Worm (Caenorhabditis elegans) whole organism, early embryonic: Measurements from ENCODE around the gene T26E4.3.
"Not testable (repeated sequence)": the region's sequence is repeated elsewhere in the genome, so short reads cannot be mapped to it uniquely, and the experiment has no call there.

Experiments used
- B0310.2 ChIP-seq: sonication (generic microtip); optimal IDR thresholded peaks from 2 replicates; lab custom pipeline; 2016; ENCODE audit warnings: mild to moderate bottlenecking, missing genetic modification characterization, missing compliant biosample characterization
- F13C5.2 ChIP-seq: sonication (generic microtip); optimal IDR thresholded peaks from 2 replicates; lab custom pipeline; 2017; ENCODE audit warnings: mild to moderate bottlenecking, missing genetic modification characterization, inconsistent platforms, missing compliant biosample characterization
- aly-1 ChIP-seq: sonication (generic microtip); optimal IDR thresholded peaks from 2 replicates; lab custom pipeline; 2016; ENCODE audit warnings: missing genetic modification characterization, missing compliant biosample characterization
- ama-1 ChIP-seq: fragments of 150-350 bp; optimal IDR thresholded peaks from 2 replicates; lab custom pipeline; 2014
- ceh-13 ChIP-seq: fragments of 200-800 bp; sonication (Bioruptor generic); optimal IDR thresholded peaks from 2 replicates; lab custom pipeline; 2018; ENCODE audit warnings: mild to moderate bottlenecking, missing genetic modification characterization, missing compliant biosample characterization
- ceh-36 ChIP-seq: sonication (generic microtip); optimal IDR thresholded peaks from 2 replicates; lab custom pipeline; 2016; ENCODE audit warnings: missing genetic modification characterization, inconsistent platforms, missing compliant biosample characterization
- ets-7 ChIP-seq: sonication (generic microtip); optimal IDR thresholded peaks from 2 replicates; lab custom pipeline; 2016; ENCODE audit warnings: missing genotype, missing genetic modification characterization, missing compliant biosample characterization
- flt-1 ChIP-seq: fragments of 200-800 bp; sonication (Bioruptor generic); IDR thresholded peaks from 2 replicates; pipeline ENCODE4 v1.3.6; 2022; ENCODE audit warnings: missing genetic modification characterization, missing compliant biosample characterization
- hmbx-1 ChIP-seq: sonication (generic microtip); optimal IDR thresholded peaks from 2 replicates; lab custom pipeline; 2016; ENCODE audit warnings: mild to moderate bottlenecking, missing genetic modification characterization, missing compliant biosample characterization
- hmg-4 ChIP-seq: fragments of 200-800 bp; sonication (Bioruptor generic); optimal IDR thresholded peaks from 2 replicates; lab custom pipeline; 2018; ENCODE audit warnings: mild to moderate bottlenecking, missing genetic modification characterization, missing compliant biosample characterization
- hnd-1 ChIP-seq: sonication (generic microtip); optimal IDR thresholded peaks from 2 replicates; lab custom pipeline; 2016; ENCODE audit warnings: missing genetic modification characterization, missing compliant biosample characterization
- pes-1 ChIP-seq: fragments of 200-800 bp; sonication (Bioruptor generic); IDR thresholded peaks from 2 replicates; pipeline ENCODE4 v1.3.6; 2022; ENCODE audit warnings: missing genetic modification reagents, missing genetic modification characterization, missing compliant biosample characterization
- scrt-1 ChIP-seq: fragments of 200-800 bp; sonication (Bioruptor generic); IDR thresholded peaks from 2 replicates; pipeline ENCODE4 v1.3.6; 2022; ENCODE audit warnings: missing genetic modification characterization, missing compliant biosample characterization
- sea-1 ChIP-seq: fragments of 200-800 bp; sonication (Bioruptor generic); conservative IDR thresholded peaks from 2 replicates; pipeline ENCODE4 v1.3.6; 2022; ENCODE audit warnings: missing genetic modification characterization, missing compliant biosample characterization
- tbx-11 ChIP-seq: fragments of 200-800 bp; sonication (Bioruptor generic); IDR thresholded peaks from 2 replicates; pipeline ENCODE4 v1.3.6; 2022; ENCODE audit warnings: missing genetic modification characterization, missing compliant biosample characterization
- tbx-37 ChIP-seq: fragments of 200-800 bp; sonication (Bioruptor generic); conservative IDR thresholded peaks from 2 replicates; pipeline ENCODE4 v1.3.6; 2022; ENCODE audit warnings: missing genetic modification reagents, missing genetic modification characterization, missing compliant biosample characterization
- tra-4 ChIP-seq: sonication (generic microtip); optimal IDR thresholded peaks from 2 replicates; lab custom pipeline; 2017; ENCODE audit warnings: missing genetic modification characterization, missing compliant biosample characterization

Gene T26E4.3

ce11 chrV:15782494-15782893, at the start of gene T26E4.3:
T26E4.3 (plus strand) TSS chrV:15782794.
- TF ChIP-seq F13C5.2 (tag; lab: Kevin White, UChicago): no peak
- TF ChIP-seq tbx-37 (GFP tag; lab: Robert Waterston, UW): no peak
- no peak for TF ChIP-seq hnd-1 (tag; lab: Kevin White, UChicago)
- no peak for TF ChIP-seq sea-1 (GFP tag; lab: Robert Waterston, UW)
- TF ChIP-seq flt-1 (GFP tag; lab: Robert Waterston, UW): no peak
- no peak for TF ChIP-seq ets-7 (tag; lab: Kevin White, UChicago)

- TF ChIP-seq ets-7 (tag; lab: Kevin White, UChicago) (no peak), sea-1 (GFP tag; lab: Robert Waterston, UW) (no peak), B0310.2 (tag; lab: Kevin White, UChicago) (no peak), hmg-4 (GFP tag; lab: Kevin White, UChicago) (no peak), pes-1 (no peak), hnd-1 (tag; lab: Kevin White, UChicago) (no peak), scrt-1 (no peak), ama-1 (lab: Kevin White, UChicago) (no peak), tra-4 (tag; lab: Kevin White, UChicago) (no peak), F13C5.2 (tag; lab: Kevin White, UChicago) (no peak), ceh-13 (GFP tag; lab: Kevin White, UChicago) (no peak), ceh-36 (tag; lab: Kevin White, UChicago) (no peak), flt-1 (GFP tag; lab: Robert Waterston, UW) (no peak), tbx-37 (GFP tag; lab: Robert Waterston, UW) (no peak), hmbx-1 (no peak), aly-1 (tag; lab: Kevin White, UChicago) (no peak), tbx-11 (GFP tag; lab: Robert Waterston, UW) (no peak)
Measured at ce11 chrV:15733020-15733419, 49.6 kb upstream of the T26E4.3 start.

ce11 chrV:15733568-15733967, 49.0 kb upstream of the T26E4.3 start, which contains the start of gene T23D5.3:
T23D5.3 (minus strand) TSS chrV:15733668.
- TF ChIP-seq B0310.2 (tag; lab: Kevin White, UChicago) (no peak), aly-1 (tag; lab: Kevin White, UChicago) (no peak), pes-1 (no peak), hmbx-1 (no peak), flt-1 (GFP tag; lab: Robert Waterston, UW) (no peak), ceh-13 (GFP tag; lab: Kevin White, UChicago) (no peak), ets-7 (tag; lab: Kevin White, UChicago) (no peak), ceh-36 (tag; lab: Kevin White, UChicago) (no peak), tra-4 (tag; lab: Kevin White, UChicago) (no peak), scrt-1 (no peak), sea-1 (GFP tag; lab: Robert Waterston, UW) (no peak), hnd-1 (tag; lab: Kevin White, UChicago) (no peak), tbx-11 (GFP tag; lab: Robert Waterston, UW) (no peak), F13C5.2 (tag; lab: Kevin White, UChicago) (no peak), hmg-4 (GFP tag; lab: Kevin White, UChicago) (no peak), tbx-37 (GFP tag; lab: Robert Waterston, UW) (no peak), ama-1 (lab: Kevin White, UChicago) (no peak)

- no peak for TF ChIP-seq ceh-13 (GFP tag; lab: Kevin White, UChicago)
- TF ChIP-seq hnd-1 (tag; lab: Kevin White, UChicago): no peak
Measured at ce11 chrV:15735720-15736119, 46.9 kb upstream of the T26E4.3 start, which contains the start of gene str-27. str-27 (minus strand) TSS chrV:15735820.

- TF ChIP-seq hnd-1 (tag; lab: Kevin White, UChicago) (no peak), sea-1 (GFP tag; lab: Robert Waterston, UW) (no peak), tbx-37 (GFP tag; lab: Robert Waterston, UW) (no peak), ama-1 (lab: Kevin White, UChicago) (no peak), hmbx-1 (no peak), scrt-1 (no peak), flt-1 (GFP tag; lab: Robert Waterston, UW) (no peak), tbx-11 (GFP tag; lab: Robert Waterston, UW) (no peak), pes-1 (no peak)
Measured at ce11 chrV:15741851-15742250, 40.7 kb upstream of the T26E4.3 start, which contains the start of gene str-18. str-18 (minus strand) TSS chrV:15741951.

- TF ChIP-seq ama-1 (lab: Kevin White, UChicago); ets-7 (tag; lab: Kevin White, UChicago); sea-1 (GFP tag; lab: Robert Waterston, UW): not testable (repeated sequence)
Measured at ce11 chrV:15744366-15744765, 38.2 kb upstream of the T26E4.3 start, which contains the start of gene str-19. str-19 (minus strand) TSS chrV:15744466.

- TF ChIP-seq pes-1; scrt-1; F13C5.2 (tag; lab: Kevin White, UChicago): not testable (repeated sequence)
Measured at ce11 chrV:15748343-15748742, 34.3 kb upstream of the T26E4.3 start, which contains the start of gene T23D5.8. T23D5.8 (minus strand) TSS chrV:15748443.

- TF ChIP-seq tbx-11 (GFP tag; lab: Robert Waterston, UW) (no peak), hmbx-1 (no peak), flt-1 (GFP tag; lab: Robert Waterston, UW) (no peak), pes-1 (no peak), hmg-4 (GFP tag; lab: Kevin White, UChicago) (no peak), B0310.2 (tag; lab: Kevin White, UChicago) (no peak), hnd-1 (tag; lab: Kevin White, UChicago) (no peak), tra-4 (tag; lab: Kevin White, UChicago) (no peak)
Measured at ce11 chrV:15750130-15750529, 32.5 kb upstream of the T26E4.3 start, which contains the start of gene str-6. str-6 (minus strand) TSS chrV:15750230.
